Fruit fly (Drosophila melanogaster) whole organism: Measurements from ENCODE around the gene CG7168.

Source experiments
- CG8478 ChIP-seq: fragments of >200 bp; optimal IDR thresholded peaks from 2 replicates; lab custom pipeline; 2018; ENCODE audit warnings: inconsistent platforms
- Dll ChIP-seq: fragments of >200 bp; optimal IDR thresholded peaks from 2 replicates; lab custom pipeline; 2017
- EcR ChIP-seq, 2 experiments: fragments of >200 bp; optimal IDR thresholded peaks; 2 replicates each; lab custom pipeline; 2017; ENCODE audit warnings: missing biosample characterization in 2 of 2, missing genetic modification characterization in 2 of 2, missing genetic modification reagents in 2 of 2
- pan ChIP-seq: fragments of >200 bp; optimal IDR thresholded peaks from 2 replicates; lab custom pipeline; 2017
- psq ChIP-seq: fragments of >200 bp; optimal IDR thresholded peaks from 2 replicates; lab custom pipeline; 2017

DNA sequence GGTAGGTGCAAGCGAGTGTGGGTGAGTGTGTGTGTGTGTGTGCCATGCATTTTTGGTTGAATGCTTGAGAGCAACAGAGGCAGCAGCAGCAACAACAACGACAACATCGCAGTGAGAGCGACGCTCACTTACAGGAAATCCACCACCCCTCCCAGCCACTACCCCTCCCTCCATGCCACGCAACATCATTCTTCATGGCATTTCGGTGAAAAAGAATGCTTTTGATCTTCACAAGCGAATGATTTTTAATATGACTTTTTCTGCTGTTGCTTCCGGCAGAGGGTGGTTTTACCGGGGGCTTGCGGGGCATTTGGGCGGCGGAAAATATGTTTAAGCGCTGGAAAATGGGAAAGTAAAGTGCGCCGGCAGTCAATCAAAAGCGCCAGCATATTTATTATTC, 35.7 kb upstream of the CG7168 start:
- TF ChIP-seq CG8478 (no peak), psq (lab: Kevin White, UChicago) (no peak), EcR (GFP tag; optimal IDR thresholded peaks at IDR 0.05; lab: Kevin White, UChicago) (no peak), Dll (lab: Kevin White, UChicago) (no peak), pan (lab: Kevin White, UChicago) (no peak)
